Worm (Caenorhabditis elegans) whole organism, dauer: ENCODE results near the gene vps-26.

Experiments used
- unc-62 ChIP-seq: sonication (generic microtip); optimal IDR thresholded peaks from 2 replicates; lab custom pipeline; 2017; ENCODE audit warnings: missing biosample characterization, missing genetic modification reagents, missing genetic modification characterization

vps-26 gene

DNA sequence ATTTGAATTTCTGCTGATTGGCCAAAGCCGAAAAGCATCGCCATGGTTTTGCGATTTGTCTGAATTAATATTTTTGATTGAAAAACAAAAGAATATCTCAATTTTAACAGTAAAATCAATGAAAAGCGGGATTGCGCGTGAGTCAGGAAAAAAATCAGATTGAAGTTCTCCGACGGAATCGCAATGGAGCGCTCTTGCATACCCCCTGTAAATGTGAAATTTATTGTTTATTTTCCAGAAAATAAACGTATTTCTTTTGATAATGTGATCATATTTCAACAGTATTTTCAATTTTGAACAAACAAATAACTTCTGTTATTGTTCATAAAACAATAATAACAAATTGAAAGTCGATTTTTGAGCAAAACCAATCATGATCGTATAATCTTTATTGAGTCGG, at the start of gene vps-26:
vps-26 (minus strand) TSS at position 200 of the 400 bp plus-strand sequence.
- no peak for TF ChIP-seq unc-62 (GFP tag; lab: Kevin White, UChicago)

DNA sequence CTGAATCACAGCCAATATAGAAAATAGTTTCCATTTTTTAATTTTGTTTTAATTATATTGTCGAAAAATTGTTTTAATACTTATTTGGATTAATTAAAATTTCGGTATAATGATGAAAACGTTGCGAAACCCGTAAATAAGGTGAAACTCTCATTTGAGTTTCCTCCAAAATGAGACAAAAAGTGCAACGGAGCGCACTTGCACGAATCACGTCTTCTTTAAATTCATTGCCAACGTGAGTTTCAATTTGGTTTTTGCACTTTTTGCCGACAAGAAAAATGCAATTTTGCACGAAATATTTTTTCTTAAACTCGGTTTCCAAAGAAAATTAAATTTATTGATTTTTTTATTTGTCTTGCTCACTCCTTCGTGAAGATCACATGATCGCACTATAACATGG, 44.4 kb upstream of the vps-26 start, which contains the start of gene daf-15:
daf-15 (plus strand) TSS at position 171 of the 400 bp plus-strand sequence.
- TF ChIP-seq unc-62 (GFP tag; lab: Kevin White, UChicago), result no peak

DNA sequence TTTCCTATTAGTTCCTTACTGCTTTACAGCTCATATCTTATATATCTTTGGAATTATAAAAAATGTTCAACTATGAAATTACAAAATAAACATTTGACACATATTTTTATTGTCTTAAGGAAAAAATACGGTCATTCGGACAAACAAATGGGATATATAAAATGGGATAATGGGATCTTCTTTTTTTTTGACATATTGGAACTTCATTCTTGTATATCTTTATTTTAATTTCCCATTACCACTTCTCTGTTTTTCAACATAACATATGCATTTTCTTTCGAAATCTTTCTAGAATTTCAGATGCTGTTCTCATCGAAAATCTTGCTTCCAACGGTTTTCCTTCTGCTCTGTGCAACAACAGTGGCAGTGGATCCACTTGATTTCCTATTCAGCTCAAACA, 43.2 kb upstream of the vps-26 start, which contains the start of gene C10C5.7:
C10C5.7 (plus strand) TSS at position 301 of the 400 bp plus-strand sequence.
- no peak for TF ChIP-seq unc-62 (GFP tag; lab: Kevin White, UChicago)

DNA sequence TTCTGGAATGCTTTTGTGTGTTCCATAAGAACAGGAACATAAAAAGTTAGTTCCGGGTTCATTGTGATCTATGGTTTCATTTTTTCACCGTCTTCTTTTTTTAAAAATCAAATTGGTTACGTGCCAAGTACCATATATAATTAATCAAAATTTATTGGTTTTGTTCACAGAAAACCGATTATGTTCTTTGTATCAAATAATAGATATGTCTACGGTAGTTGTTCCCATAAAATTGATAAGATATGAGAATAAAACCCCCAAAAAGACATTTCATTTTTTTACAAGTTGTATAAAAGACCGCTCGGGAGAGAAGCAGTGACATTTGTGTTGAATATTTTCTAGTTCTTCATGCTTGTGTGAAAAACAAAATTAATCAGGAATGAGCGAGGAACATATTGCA, 39.5 kb upstream of the vps-26 start, which contains the start of gene C10C5.5:
C10C5.5 (plus strand) TSS at position 301 of the 400 bp plus-strand sequence.
- TF ChIP-seq unc-62 (GFP tag; lab: Kevin White, UChicago), result no peak

DNA sequence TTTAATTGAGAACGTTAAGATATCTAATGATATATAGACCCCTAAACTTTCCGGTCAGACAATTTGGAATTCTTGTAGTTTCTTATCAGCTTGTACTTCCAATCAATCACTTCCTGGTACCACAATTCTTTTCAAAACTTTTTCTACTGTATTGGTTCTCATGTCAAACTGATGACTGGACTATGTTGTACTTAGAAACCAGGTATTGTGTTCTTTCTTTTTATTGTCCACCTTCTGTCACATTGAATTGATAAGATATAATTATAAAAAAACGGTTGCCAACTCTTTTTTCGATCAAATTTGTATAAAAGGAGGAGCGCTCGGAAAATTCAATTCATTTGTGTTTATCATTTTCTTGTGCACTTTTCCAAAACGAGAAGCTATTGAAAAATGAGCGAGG, 36.7 kb upstream of the vps-26 start, which contains the start of gene C10C5.4:
C10C5.4 (plus strand) TSS at position 281 of the 400 bp plus-strand sequence.
- TF ChIP-seq unc-62 (GFP tag; lab: Kevin White, UChicago), result no peak

DNA sequence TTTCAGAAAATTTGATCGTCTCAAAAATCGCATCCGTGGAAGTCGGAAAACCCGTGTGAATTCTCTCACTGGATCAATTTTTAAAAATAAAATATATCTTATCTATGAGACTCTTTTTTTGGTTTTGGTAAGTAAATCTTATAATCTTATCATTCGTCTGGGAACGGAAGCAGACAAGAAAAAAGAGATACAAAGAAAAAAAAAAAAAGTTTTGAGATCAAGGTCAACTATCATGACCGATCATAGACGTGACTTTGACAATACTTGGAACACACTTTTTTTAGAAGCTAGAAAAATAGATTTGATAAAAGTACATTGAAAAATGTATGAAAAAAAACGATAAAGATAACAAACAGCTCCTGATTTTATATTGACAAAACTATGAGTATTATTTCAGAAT, 35.0 kb upstream of the vps-26 start:
- TF ChIP-seq unc-62 (GFP tag; lab: Kevin White, UChicago), result no peak

DNA sequence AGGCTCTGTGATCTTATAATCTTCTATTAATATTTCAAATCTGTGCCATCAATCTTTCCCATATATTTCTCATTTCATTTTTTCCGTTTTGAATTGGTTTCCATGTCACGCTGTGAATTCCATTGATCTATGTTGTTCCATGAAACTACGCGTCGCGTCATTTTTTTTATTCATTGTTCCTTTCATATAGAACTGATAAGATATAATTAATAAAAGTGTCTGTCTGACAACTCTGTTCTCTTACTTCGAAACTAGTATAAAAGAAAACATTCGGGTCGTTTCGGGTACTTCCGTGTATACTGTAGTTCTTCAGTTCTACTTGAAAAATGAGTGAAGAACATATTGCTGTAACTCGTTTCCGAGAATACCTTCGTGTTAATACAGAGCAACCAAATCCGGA, 32.9 kb upstream of the vps-26 start, which contains the start of gene C10C5.3:
C10C5.3 (plus strand) TSS at position 301 of the 400 bp plus-strand sequence.
- no peak for TF ChIP-seq unc-62 (GFP tag; lab: Kevin White, UChicago)

DNA sequence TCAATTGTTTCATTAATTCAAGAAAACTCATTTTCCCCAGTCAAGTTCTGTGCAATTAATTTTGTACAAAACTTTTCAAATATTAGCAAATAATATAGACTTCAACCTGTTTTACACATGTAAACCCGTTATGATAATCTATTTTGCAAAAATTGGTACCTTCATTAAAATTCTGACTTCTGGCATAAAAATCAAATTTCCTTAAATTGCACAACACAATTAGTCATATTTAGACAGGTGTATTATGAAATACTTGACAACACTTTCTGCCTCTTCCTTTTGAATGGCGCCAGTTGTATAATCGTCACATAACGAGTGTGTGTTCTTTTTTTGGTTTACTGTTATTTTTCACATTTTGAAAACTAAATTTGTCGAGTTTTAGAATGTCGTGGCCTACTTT, 29.5 kb upstream of the vps-26 start, which contains the start of gene fbxc-58:
fbxc-58 (plus strand) TSS at position 383 of the 400 bp plus-strand sequence.
- no peak for TF ChIP-seq unc-62 (GFP tag; lab: Kevin White, UChicago)

DNA sequence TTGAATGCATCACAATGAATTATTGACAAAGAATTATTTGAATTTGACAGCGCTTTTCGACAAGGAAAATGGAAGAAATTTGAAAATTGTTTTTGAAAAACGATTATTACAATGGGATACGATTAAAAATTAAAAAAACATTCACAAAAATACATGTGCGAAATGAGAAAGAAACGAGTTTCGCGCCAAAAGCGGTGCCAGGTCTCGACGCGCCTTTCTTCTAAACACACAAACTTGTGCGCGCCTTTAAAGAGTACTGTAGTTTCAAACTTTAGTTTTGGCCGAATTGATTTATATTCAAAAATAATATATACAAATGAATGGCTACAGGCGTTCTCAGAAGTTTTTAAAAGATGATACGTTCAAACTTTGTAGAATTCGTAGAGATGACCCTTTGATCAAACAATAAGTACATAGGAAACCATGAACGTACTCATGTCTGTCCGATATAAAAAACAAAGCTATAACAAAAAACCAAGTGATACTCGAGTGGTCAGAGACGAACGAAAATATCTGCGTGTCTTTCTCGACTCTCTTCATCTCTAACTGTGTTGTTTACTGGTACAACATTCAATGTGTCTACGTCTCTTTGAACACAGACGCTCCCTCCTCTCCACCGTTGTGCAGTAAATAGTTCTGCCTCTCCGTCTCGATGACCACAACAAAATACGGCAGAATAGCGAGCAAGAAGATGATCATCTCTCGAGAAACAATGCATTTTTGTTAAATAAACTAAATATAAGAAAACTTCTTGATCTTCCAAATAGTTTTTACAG, 26.4 kb upstream of the vps-26 start:
- TF ChIP-seq unc-62 (GFP tag; lab: Kevin White, UChicago), result no peak

DNA sequence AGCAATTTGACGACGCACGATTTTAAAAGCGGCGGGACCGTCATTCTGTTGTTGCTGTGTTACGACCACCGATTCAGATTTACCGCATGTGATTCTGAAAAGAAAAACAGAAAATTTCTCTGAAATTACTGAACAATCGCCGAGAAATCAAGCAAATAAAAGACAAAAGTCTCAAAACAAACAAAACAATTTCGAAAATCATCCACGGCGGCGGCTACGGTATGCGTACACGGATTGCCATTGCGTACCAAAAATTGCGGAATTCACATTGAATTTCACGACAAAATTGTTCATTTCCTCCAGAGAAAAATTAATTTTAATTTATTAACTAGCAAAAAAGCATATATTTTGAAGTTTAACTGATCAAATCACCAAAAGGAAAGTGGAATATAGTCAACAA, 24.8 kb upstream of the vps-26 start, which contains the start of gene pezo-1:
pezo-1 (minus strand) TSS at position 101 of the 400 bp plus-strand sequence.
- TF ChIP-seq unc-62 (GFP tag; lab: Kevin White, UChicago), result no peak

DNA sequence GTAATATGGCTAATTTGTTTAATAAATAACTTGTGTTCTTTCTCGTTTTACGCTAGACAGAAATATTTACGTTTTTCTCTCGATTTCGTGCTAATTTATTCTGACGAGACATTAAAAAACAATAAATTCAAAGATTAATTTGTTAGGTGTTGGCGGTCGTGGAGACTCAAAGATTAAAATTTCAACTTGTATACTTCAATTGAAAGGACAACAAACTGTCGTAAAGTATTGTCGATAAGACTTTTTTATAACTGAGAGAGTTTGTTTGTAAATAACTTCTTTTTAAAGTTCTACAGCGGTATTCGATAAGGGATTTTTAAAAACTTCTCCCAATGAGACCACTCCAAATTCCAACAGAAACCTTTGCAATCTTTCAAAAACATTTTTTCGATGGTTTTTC, 12.1 kb upstream of the vps-26 start:
- TF ChIP-seq unc-62 (GFP tag; lab: Kevin White, UChicago), result no peak

DNA sequence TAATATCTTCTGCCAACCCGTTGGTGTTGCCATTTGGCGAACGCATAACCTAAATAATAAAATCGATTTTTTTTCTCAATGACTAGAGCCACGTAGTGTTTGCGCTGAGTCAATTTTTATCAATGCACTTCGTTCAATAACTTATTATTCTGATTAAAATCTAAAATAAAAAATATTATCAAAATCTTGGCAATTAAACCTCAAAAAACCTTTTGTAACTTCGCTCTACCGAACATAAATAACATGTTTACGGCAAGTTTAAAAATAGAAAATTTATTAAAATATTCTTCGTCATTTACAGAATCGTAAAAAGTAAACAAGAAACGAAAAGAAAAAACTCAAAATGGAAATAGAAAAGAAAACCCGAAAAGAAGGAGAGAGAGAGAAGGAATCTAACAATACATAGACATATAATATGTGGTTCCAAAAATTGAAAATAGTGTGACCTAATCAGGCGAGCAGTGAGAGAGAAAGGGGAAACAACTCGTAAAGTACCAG, 1.6 kb upstream of the vps-26 start, which contains the start of gene pigc-1:
pigc-1 (minus strand) TSS at position 51 of the 498 bp plus-strand sequence.
- no peak for TF ChIP-seq unc-62 (GFP tag; lab: Kevin White, UChicago)

DNA sequence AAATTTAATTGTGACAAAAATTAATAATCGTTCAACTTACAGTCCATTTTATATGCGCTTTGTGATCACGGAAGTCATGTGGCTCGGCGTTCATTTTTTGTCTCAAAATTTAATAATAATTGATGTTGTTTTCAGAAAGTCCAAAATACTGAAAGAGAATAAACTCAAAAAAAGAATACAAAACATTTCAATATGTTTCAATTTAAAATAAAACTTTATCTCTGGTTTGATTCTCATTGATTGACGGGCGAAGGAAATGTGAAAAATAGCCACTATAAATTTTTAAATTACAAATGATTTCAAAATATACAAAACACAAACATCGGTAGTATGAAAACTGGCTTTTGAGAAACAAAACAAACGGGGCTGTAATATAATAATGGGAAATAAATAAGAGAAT, 2.4 kb downstream of the vps-26 start, which contains the start of gene T20D3.6:
T20D3.6 (minus strand) TSS at position 101 of the 400 bp plus-strand sequence.
- no peak for TF ChIP-seq unc-62 (GFP tag; lab: Kevin White, UChicago)

DNA sequence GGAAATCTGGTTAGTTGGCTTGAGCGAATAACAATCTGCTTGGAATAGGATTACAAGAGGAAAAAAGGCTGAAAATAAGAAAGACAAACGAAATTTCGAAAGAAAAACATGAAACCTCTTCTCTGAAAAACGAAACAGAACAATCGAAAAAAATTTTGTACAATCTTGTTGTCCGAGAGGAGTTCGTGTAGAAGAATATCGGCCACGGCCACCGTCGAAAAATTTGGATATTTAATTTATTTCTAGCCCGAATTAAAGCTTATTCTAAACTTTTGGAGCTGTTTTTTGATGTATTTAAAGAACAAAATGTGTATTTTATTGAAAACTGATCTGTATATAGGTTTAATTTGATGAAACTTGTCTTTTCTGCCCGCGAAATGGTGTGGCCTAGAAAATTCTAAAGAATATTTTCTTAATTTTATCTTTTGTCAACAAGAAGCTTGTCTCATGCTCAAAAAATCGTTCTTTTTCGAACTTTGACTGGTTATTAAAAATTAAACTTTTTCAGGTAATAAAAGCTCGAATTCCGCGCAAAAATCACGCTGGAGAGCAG, 5.0 kb downstream of the vps-26 start, which contains the start of gene T20D3.5:
T20D3.5 (plus strand) TSS at position 503 of the 553 bp plus-strand sequence.
- TF ChIP-seq unc-62 (GFP tag; lab: Kevin White, UChicago), result no peak

DNA sequence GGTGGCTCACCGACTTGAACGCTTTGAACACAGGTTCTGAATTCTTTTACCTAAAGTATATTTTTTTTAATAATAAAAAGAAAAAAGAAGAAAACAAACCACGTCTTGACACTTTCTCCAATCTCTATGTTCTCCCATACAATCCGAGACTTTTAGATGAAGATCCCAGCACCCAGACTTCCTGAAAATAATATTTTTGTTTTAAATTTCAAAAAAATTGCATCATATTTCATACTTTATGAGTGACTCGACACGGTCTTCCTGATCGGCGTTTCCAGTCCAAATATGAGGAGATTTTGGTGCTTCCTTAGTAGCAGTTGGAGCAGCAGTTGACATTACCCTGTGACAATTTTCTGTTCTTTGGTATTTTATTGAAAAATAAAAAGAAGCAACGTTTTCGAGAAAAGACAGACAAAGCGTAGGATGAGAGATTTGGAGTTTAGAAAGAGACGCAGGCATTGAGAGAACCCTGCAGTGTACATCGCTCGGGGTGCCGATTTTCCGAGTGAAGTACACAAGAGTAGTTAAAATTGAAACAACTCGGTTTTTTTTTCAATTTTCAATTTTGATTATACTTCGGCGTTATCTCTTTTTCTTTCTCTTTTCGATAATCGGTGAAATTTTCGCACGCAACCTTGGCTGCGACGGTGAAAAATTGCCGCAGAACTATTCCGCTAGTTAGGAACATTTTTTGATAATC, 5.9 kb downstream of the vps-26 start, which contains the start of the genes coa-4 and T20D3.14:
coa-4 (minus strand) TSS at position 51 of the 700 bp plus-strand sequence.
T20D3.14 (minus strand) TSS at position 358 of the 700 bp plus-strand sequence.
- TF ChIP-seq unc-62 (GFP tag; lab: Kevin White, UChicago), result no peak
